Fruit fly (Drosophila melanogaster): ENCODE results near the gene Grip.
A peak's percentile ranks its signal among the peaks of the same experiment; 100 is the strongest.

The Grip gene

dm6 chrX:6021414-6021813 lies 55.3 kb downstream of the Grip start:
- TF ChIP-seq lbe (GFP tag; optimal IDR thresholded peaks at IDR 0.05) (peak; percentile 39), CG18764 (GFP tag; optimal IDR thresholded peaks at IDR 0.05) (no peak)

dm6 chrX:6022090-6022489 lies 56.0 kb downstream of the Grip start:
- TF ChIP-seq CG31388 (GFP tag; optimal IDR thresholded peaks at IDR 0.05) (no peak), Xrp1 (GFP tag; IDR thresholded peaks at IDR 0.05) (peak; percentile 41; the same call in 1 of the 2 replicates), CG5953 (GFP tag; IDR thresholded peaks at IDR 0.05) (no peak), ac (GFP tag; optimal IDR thresholded peaks at IDR 0.05) (no peak), CG2875 (GFP tag; optimal IDR thresholded peaks at IDR 0.05) (no peak), bowl (GFP tag; IDR thresholded peaks at IDR 0.05) (no peak), sug (tag; optimal IDR thresholded peaks at IDR 0.05) (no peak), ab (GFP tag; optimal IDR thresholded peaks at IDR 0.05) (no peak), CG7745 (tag; optimal IDR thresholded peaks at IDR 0.05) (no peak), Jarid2 (GFP tag; optimal IDR thresholded peaks at IDR 0.05) (no peak), CG10431 (GFP tag; optimal IDR thresholded peaks at IDR 0.05) (no peak), ind (GFP tag; optimal IDR thresholded peaks at IDR 0.05) (no peak), grau (tag; optimal IDR thresholded peaks at IDR 0.05) (peak; percentile 25), CG7271 (tag; optimal IDR thresholded peaks at IDR 0.05) (no peak), Ptx1 (GFP tag; IDR thresholded peaks at IDR 0.05) (no peak), row (GFP tag; IDR thresholded peaks at IDR 0.05) (0 out of 3 replicates have a peak, but pooled peaks have one; percentile 7), CG12071 (GFP tag; optimal IDR thresholded peaks at IDR 0.05) (no peak), fd64A (GFP tag; optimal IDR thresholded peaks at IDR 0.05) (no peak), chif (GFP tag; optimal IDR thresholded peaks at IDR 0.05) (no peak), onecut (GFP tag; IDR thresholded peaks at IDR 0.05) (no peak), sim (GFP tag; IDR thresholded peaks at IDR 0.05) (no peak), CG31441 (GFP tag; IDR thresholded peaks at IDR 0.05) (no peak), Lim3 (GFP tag; IDR thresholded peaks at IDR 0.05) (no peak), sr (GFP tag; IDR thresholded peaks at IDR 0.05) (no peak), CG42726 (GFP tag; IDR thresholded peaks at IDR 0.05; ENCODE audit: partially characterized antibody) (no peak), Sin3A (optimal IDR thresholded peaks at IDR 0.05) (no peak), Abd-B (GFP tag; optimal IDR thresholded peaks at IDR 0.05) (no peak), chn (GFP tag; optimal IDR thresholded peaks at IDR 0.05) (no peak), nom (GFP tag; optimal IDR thresholded peaks at IDR 0.05) (peak; percentile 24), vnd (GFP tag; IDR thresholded peaks at IDR 0.05; ENCODE audit: partially characterized antibody) (no peak), cwo (GFP tag; optimal IDR thresholded peaks at IDR 0.05) (no peak), sens (GFP tag) (peak; percentile 69), CG8388 (GFP tag; optimal IDR thresholded peaks at IDR 0.05) (no peak), ssp (GFP tag; IDR thresholded peaks at IDR 0.05) (0 out of 2 replicates have a peak, but pooled peaks have one; percentile 5), YL-1 (GFP tag; optimal IDR thresholded peaks at IDR 0.05) (no peak), zfh2 (GFP tag; optimal IDR thresholded peaks at IDR 0.05) (no peak), Dll (GFP tag; IDR thresholded peaks at IDR 0.05; ENCODE audit: partially characterized antibody) (no peak), Dref (GFP tag; IDR thresholded peaks at IDR 0.05) (no peak), phol (tag; optimal IDR thresholded peaks at IDR 0.05) (peak; percentile 15), Atf-2 (GFP tag; optimal IDR thresholded peaks at IDR 0.05) (no peak), CG18262 (tag; optimal IDR thresholded peaks at IDR 0.05) (peak; percentile 26), Aef1 (GFP tag; IDR thresholded peaks at IDR 0.05) (no peak), CG6791 (GFP tag; IDR thresholded peaks at IDR 0.05; ENCODE audit: partially characterized antibody) (no peak), insv (GFP tag; optimal IDR thresholded peaks at IDR 0.05) (no peak), Oaz (GFP tag; IDR thresholded peaks at IDR 0.05) (no peak), luna (GFP tag; optimal IDR thresholded peaks at IDR 0.05) (no peak), Dfd (GFP tag; optimal IDR thresholded peaks at IDR 0.05) (no peak), CG2120 (GFP tag; optimal IDR thresholded peaks at IDR 0.05) (no peak), eve (GFP tag; optimal IDR thresholded peaks at IDR 0.05) (no peak)
